Worm (Caenorhabditis elegans) whole organism, L1 larva: ENCODE results near the gene dnj-22.

Experiments used
- F16B12.6 ChIP-seq: fragments of 150-350 bp; optimal IDR thresholded peaks from 2 replicates; lab custom pipeline; 2014; ENCODE audit warnings: missing biosample characterization, missing genetic modification characterization
- ama-1 ChIP-seq: fragments of 150-350 bp; optimal IDR thresholded peaks from 2 replicates; lab custom pipeline; 2014
- blmp-1 ChIP-seq: fragments of 150-350 bp; optimal IDR thresholded peaks from 2 replicates; lab custom pipeline; 2014; ENCODE audit warnings: missing biosample characterization, missing genetic modification characterization
- ceh-82 ChIP-seq, 3 experiments: fragments of 150-350 bp in 1 of 3; sonication (generic microtip) in 2 of 3; optimal IDR thresholded peaks; 2 replicates each; lab custom pipeline; 2014 to 2017; ENCODE audit warnings: missing biosample characterization in 3 of 3, missing genetic modification characterization in 3 of 3
- efl-1 ChIP-seq, 4 experiments: fragments of 150-350 bp; optimal IDR thresholded peaks in 3 of 4; peaks in 1 of 4; 1 replicate in 1 of 4; 2 replicates in 3 of 4; lab custom pipeline; 2014; ENCODE audit warnings: missing biosample characterization in 2 of 4, missing genetic modification characterization in 2 of 4, missing genetic modification reagents in 2 of 4
- ets-5 ChIP-seq: fragments of 200-800 bp; sonication (Bioruptor generic); IDR thresholded peaks from 2 replicates; pipeline ENCODE4 v1.3.6; 2022; ENCODE audit warnings: missing genetic modification characterization, missing compliant biosample characterization
- lin-13 ChIP-seq: fragments of 150-350 bp; optimal IDR thresholded peaks from 2 replicates; lab custom pipeline; 2014; ENCODE audit warnings: missing biosample characterization, missing genetic modification reagents, missing genetic modification characterization
- lsy-2 ChIP-seq, 2 experiments: fragments of 150-350 bp; optimal IDR thresholded peaks; 2 replicates each; lab custom pipeline; 2014; ENCODE audit warnings: missing biosample characterization in 2 of 2, missing genetic modification characterization in 2 of 2
- mdl-1 ChIP-seq, 2 experiments: fragments of 150-350 bp; optimal IDR thresholded peaks; 2 replicates each; lab custom pipeline; 2014 to 2017; ENCODE audit warnings: missing biosample characterization in 2 of 2, missing genetic modification characterization in 2 of 2, inconsistent platforms in 1 of 2
- sox-4 ChIP-seq: sonication (generic microtip); optimal IDR thresholded peaks from 2 replicates; lab custom pipeline; 2016; ENCODE audit warnings: missing genetic modification characterization, missing compliant biosample characterization
- unc-130 ChIP-seq: fragments of 150-350 bp; optimal IDR thresholded peaks from 2 replicates; lab custom pipeline; 2017; ENCODE audit warnings: missing biosample characterization, missing genetic modification characterization, inconsistent platforms
- unc-62 ChIP-seq: fragments of 150-350 bp; optimal IDR thresholded peaks from 2 replicates; lab custom pipeline; 2014; ENCODE audit warnings: missing biosample characterization, missing genetic modification reagents, missing genetic modification characterization
- ztf-11 ChIP-seq, 2 experiments: sonication (generic microtip); optimal IDR thresholded peaks; 2 replicates each; lab custom pipeline; 2016 to 2017; ENCODE audit warnings: missing genetic modification characterization in 2 of 2, missing biosample characterization in 1 of 2, missing compliant biosample characterization in 1 of 2

- no peak for TF ChIP-seq ztf-11 (tag; optimal IDR thresholded peaks at IDR 0.05; lab: Kevin White, UChicago)
- TF ChIP-seq mdl-1 (tag; optimal IDR thresholded peaks at IDR 0.05; lab: Kevin White, UChicago): no peak
- no peak for TF ChIP-seq efl-1 (optimal IDR thresholded peaks at IDR 0.05; lab: Kevin White, UChicago)
- TF ChIP-seq efl-1 (GFP tag; optimal IDR thresholded peaks at IDR 0.05 in 1 of 2; lab: Kevin White, UChicago): no peak
- TF ChIP-seq ceh-82 (tag; optimal IDR thresholded peaks at IDR 0.05; lab: Kevin White, UChicago): no peak
- no peak for TF ChIP-seq blmp-1 (tag; lab: Kevin White, UChicago)
- no peak for TF ChIP-seq lsy-2 (tag; optimal IDR thresholded peaks at IDR 0.05; lab: Kevin White, UChicago)
- no peak for TF ChIP-seq ets-5 (GFP tag; lab: Robert Waterston, UW)
- TF ChIP-seq unc-130 (tag; lab: Kevin White, UChicago): no peak
- TF ChIP-seq F16B12.6 (tag; lab: Kevin White, UChicago): no peak
- TF ChIP-seq sox-4 (tag; lab: Kevin White, UChicago): no peak
- no peak for TF ChIP-seq unc-62 (GFP tag; lab: Kevin White, UChicago)
- TF ChIP-seq ama-1 (lab: Kevin White, UChicago): no peak
- TF ChIP-seq lin-13 (GFP tag; lab: Kevin White, UChicago): no peak
Observed at ce11 chrV:8417271-8417670, 44.6 kb downstream of the dnj-22 start.
